Fruit fly (Drosophila melanogaster) whole organism, prepupa: ENCODE measurements around the gene Fip1.

Source experiments
- CG10631 ChIP-seq: fragments of 200-800 bp; sonication (Bioruptor generic); optimal IDR thresholded peaks from 2 replicates; lab custom pipeline; 2016; ENCODE audit warnings: missing biosample characterization, missing genetic modification characterization
- CG10669 ChIP-seq: fragments of 200-800 bp; sonication (Bioruptor generic); optimal IDR thresholded peaks from 3 replicates; lab custom pipeline; 2018; ENCODE audit warnings: missing biosample characterization, mild to moderate bottlenecking, missing genetic modification characterization, moderate library complexity
- CG11294 ChIP-seq: fragments of 200-800 bp; sonication (Bioruptor generic); IDR thresholded peaks from 2 replicates; pipeline ENCODE4 v1.3.6; 2022; ENCODE audit warnings: missing biosample characterization, missing genetic modification characterization
- CG11902 ChIP-seq: fragments of 200-800 bp; sonication (Bioruptor generic); optimal IDR thresholded peaks from 3 replicates; lab custom pipeline; 2016; ENCODE audit warnings: missing biosample characterization, missing genetic modification characterization
- CG15336 ChIP-seq: fragments of 200-800 bp; sonication (Bioruptor generic); IDR thresholded peaks from 2 replicates; pipeline ENCODE4 v1.3.6; 2022; ENCODE audit warnings: missing biosample characterization, missing genetic modification characterization
- CG1621 ChIP-seq: fragments of 200-800 bp; sonication (Bioruptor generic); optimal IDR thresholded peaks from 3 replicates; lab custom pipeline; 2018; ENCODE audit warnings: missing biosample characterization, mild to moderate bottlenecking, missing genetic modification characterization
- CG16779 ChIP-seq: fragments of 200-800 bp; sonication (Bioruptor generic); optimal IDR thresholded peaks from 3 replicates; lab custom pipeline; 2017; ENCODE audit warnings: missing biosample characterization, mild to moderate bottlenecking, missing genetic modification characterization
- CG31627 ChIP-seq: fragments of 200-800 bp; sonication (Bioruptor generic); optimal IDR thresholded peaks from 3 replicates; lab custom pipeline; 2016; ENCODE audit warnings: missing biosample characterization, missing genetic modification characterization
- CG34406 ChIP-seq: fragments of 200-800 bp; sonication (Bioruptor generic); optimal IDR thresholded peaks from 3 replicates; lab custom pipeline; 2016; ENCODE audit warnings: missing biosample characterization, missing genetic modification characterization
- CG4318 ChIP-seq: fragments of 200-800 bp; sonication (Bioruptor generic); optimal IDR thresholded peaks from 3 replicates; lab custom pipeline; 2017; ENCODE audit warnings: missing biosample characterization, mild to moderate bottlenecking, missing genetic modification characterization
- CG6276 ChIP-seq: fragments of 200-800 bp; sonication (Bioruptor generic); optimal IDR thresholded peaks from 2 replicates; lab custom pipeline; 2017; ENCODE audit warnings: missing biosample characterization, mild to moderate bottlenecking, missing genetic modification characterization
- CG6854 ChIP-seq: fragments of 200-800 bp; sonication (Bioruptor generic); optimal IDR thresholded peaks from 2 replicates; lab custom pipeline; 2017; ENCODE audit warnings: missing biosample characterization, mild to moderate bottlenecking, missing genetic modification characterization
- CG7368 ChIP-seq: fragments of 200-800 bp; sonication (Bioruptor generic); optimal IDR thresholded peaks from 3 replicates; lab custom pipeline; 2016; ENCODE audit warnings: missing biosample characterization, missing genetic modification characterization
- CG8119 ChIP-seq: fragments of 200-800 bp; sonication (Bioruptor generic); IDR thresholded peaks from 3 replicates; pipeline ENCODE4 v1.3.6; 2022; ENCODE audit warnings: missing biosample characterization, missing genetic modification characterization
- CG8319 ChIP-seq: fragments of 200-800 bp; sonication (Bioruptor generic); optimal IDR thresholded peaks from 3 replicates; lab custom pipeline; 2016; ENCODE audit warnings: missing biosample characterization, missing genetic modification characterization
- CG9139 ChIP-seq: fragments of 200-800 bp; sonication (Bioruptor generic); optimal IDR thresholded peaks from 3 replicates; lab custom pipeline; 2017; ENCODE audit warnings: missing biosample characterization, mild to moderate bottlenecking, missing genetic modification characterization
- Eip75B ChIP-seq: fragments of 200-800 bp; sonication (Bioruptor generic); optimal IDR thresholded peaks from 3 replicates; lab custom pipeline; 2016; ENCODE audit warnings: missing biosample characterization, missing genetic modification characterization
- Eip78C ChIP-seq: fragments of 200-800 bp; sonication (Bioruptor generic); peaks from one replicate; lab custom pipeline; 2016; ENCODE audit warnings: missing biosample characterization, missing genetic modification characterization
- Eip93F ChIP-seq: fragments of 200-800 bp; sonication (Bioruptor generic); optimal IDR thresholded peaks from 2 replicates; lab custom pipeline; 2016; ENCODE audit warnings: missing biosample characterization, mild to moderate bottlenecking, missing genetic modification characterization
- Ets21C ChIP-seq: fragments of 200-800 bp; sonication (Bioruptor generic); optimal IDR thresholded peaks from 3 replicates; lab custom pipeline; 2016; ENCODE audit warnings: missing biosample characterization, missing genetic modification characterization
- Hr38 ChIP-seq: sonication (Bioruptor generic); optimal IDR thresholded peaks from 2 replicates; lab custom pipeline; 2016; ENCODE audit warnings: missing biosample characterization, missing genetic modification characterization
- Hr39 ChIP-seq: fragments of 200-800 bp; sonication (Bioruptor generic); optimal IDR thresholded peaks from 2 replicates; lab custom pipeline; 2016; ENCODE audit warnings: missing biosample characterization, missing genetic modification characterization
- Hr4 ChIP-seq: fragments of 200-800 bp; sonication (Bioruptor generic); optimal IDR thresholded peaks from 3 replicates; lab custom pipeline; 2016; ENCODE audit warnings: missing biosample characterization, missing genetic modification characterization
- Lpt ChIP-seq: fragments of 200-800 bp; sonication (Bioruptor generic); optimal IDR thresholded peaks from 3 replicates; lab custom pipeline; 2016; ENCODE audit warnings: missing biosample characterization, missing genetic modification characterization
- Met ChIP-seq: fragments of 200-800 bp; sonication (Bioruptor generic); optimal IDR thresholded peaks from 3 replicates; lab custom pipeline; 2016; ENCODE audit warnings: missing biosample characterization, missing genetic modification characterization
- OdsH ChIP-seq: fragments of 200-800 bp; sonication (Bioruptor generic); optimal IDR thresholded peaks from 3 replicates; lab custom pipeline; 2016; ENCODE audit warnings: missing biosample characterization, missing genetic modification characterization
- Smox ChIP-seq: fragments of 200-800 bp; sonication (Bioruptor generic); optimal IDR thresholded peaks from 3 replicates; lab custom pipeline; 2016; ENCODE audit warnings: missing biosample characterization, missing genetic modification characterization
- Sox102F ChIP-seq: fragments of 200-800 bp; sonication (Bioruptor generic); optimal IDR thresholded peaks from 2 replicates; lab custom pipeline; 2016; ENCODE audit warnings: missing biosample characterization, mild to moderate bottlenecking, missing genetic modification characterization
- Sox14 ChIP-seq: fragments of 200-800 bp; sonication (Bioruptor generic); optimal IDR thresholded peaks from 3 replicates; lab custom pipeline; 2016; ENCODE audit warnings: missing biosample characterization, missing genetic modification characterization
- Sox15 ChIP-seq: fragments of 200-800 bp; sonication (Bioruptor generic); optimal IDR thresholded peaks from 3 replicates; lab custom pipeline; 2016; ENCODE audit warnings: missing biosample characterization, missing genetic modification characterization
- achi ChIP-seq: fragments of 200-800 bp; sonication (Bioruptor generic); optimal IDR thresholded peaks from 3 replicates; lab custom pipeline; 2016; ENCODE audit warnings: missing biosample characterization, missing genetic modification characterization
- acj6 ChIP-seq: fragments of 200-800 bp; sonication (Bioruptor generic); optimal IDR thresholded peaks from 3 replicates; lab custom pipeline; 2016; ENCODE audit warnings: missing biosample characterization, missing genetic modification characterization
- dac ChIP-seq: fragments of 200-800 bp; sonication (Bioruptor generic); optimal IDR thresholded peaks from 2 replicates; lab custom pipeline; 2017; ENCODE audit warnings: missing biosample characterization, mild to moderate bottlenecking, missing genetic modification characterization
- eg ChIP-seq: fragments of 200-800 bp; sonication (Bioruptor generic); IDR thresholded peaks from 3 replicates; pipeline ENCODE4 v1.3.6; 2022; ENCODE audit warnings: missing biosample characterization, missing genetic modification characterization
- esn ChIP-seq: fragments of 200-800 bp; sonication (Bioruptor generic); optimal IDR thresholded peaks from 2 replicates; lab custom pipeline; 2016; ENCODE audit warnings: missing biosample characterization, mild to moderate bottlenecking, missing genetic modification characterization, moderate library complexity
- fd59A ChIP-seq: fragments of 200-800 bp; sonication (Bioruptor generic); optimal IDR thresholded peaks from 2 replicates; lab custom pipeline; 2017; ENCODE audit warnings: missing biosample characterization, mild to moderate bottlenecking, missing genetic modification characterization, missing genetic modification reagents
- fd85E ChIP-seq: fragments of 200-800 bp; sonication (Bioruptor generic); optimal IDR thresholded peaks from 3 replicates; lab custom pipeline; 2016; ENCODE audit warnings: missing biosample characterization, missing genetic modification characterization
- fkh ChIP-seq: fragments of 200-800 bp; sonication (Bioruptor generic); optimal IDR thresholded peaks from 3 replicates; lab custom pipeline; 2017; ENCODE audit warnings: missing biosample characterization, mild to moderate bottlenecking, missing genetic modification characterization, moderate library complexity
- lz ChIP-seq: fragments of 200-800 bp; sonication (Bioruptor generic); optimal IDR thresholded peaks from 3 replicates; lab custom pipeline; 2016; ENCODE audit warnings: missing biosample characterization, missing genetic modification characterization
- net ChIP-seq: fragments of 200-800 bp; sonication (Bioruptor generic); optimal IDR thresholded peaks from 3 replicates; lab custom pipeline; 2016; ENCODE audit warnings: missing biosample characterization, missing genetic modification characterization
- pdm3 ChIP-seq: fragments of 200-800 bp; sonication (Bioruptor generic); optimal IDR thresholded peaks from 3 replicates; lab custom pipeline; 2016; ENCODE audit warnings: missing biosample characterization, missing genetic modification characterization
- salr ChIP-seq, 2 experiments: fragments of 200-800 bp; sonication (Bioruptor generic); optimal IDR thresholded peaks; 3 replicates each; lab custom pipeline; 2016 to 2018; ENCODE audit warnings: missing biosample characterization in 2 of 2, missing genetic modification characterization in 2 of 2, mild to moderate bottlenecking in 1 of 2
- ss ChIP-seq, 2 experiments: fragments of 200-800 bp; sonication (Bioruptor generic); optimal IDR thresholded peaks; 2 replicates in 1 of 2; 3 replicates in 1 of 2; lab custom pipeline; 2017 to 2018; ENCODE audit warnings: mild to moderate bottlenecking in 2 of 2, missing biosample characterization in 2 of 2, missing genetic modification characterization in 2 of 2, moderate library complexity in 1 of 2
- svp ChIP-seq: fragments of 200-800 bp; sonication (Bioruptor generic); peaks from one replicate; lab custom pipeline; 2016; ENCODE audit warnings: missing biosample characterization, missing genetic modification characterization
- topi ChIP-seq: fragments of 200-800 bp; sonication (Bioruptor generic); optimal IDR thresholded peaks from 3 replicates; lab custom pipeline; 2016; ENCODE audit warnings: missing biosample characterization, missing genetic modification characterization
- vri ChIP-seq: fragments of 200-800 bp; sonication (Bioruptor generic); optimal IDR thresholded peaks from 3 replicates; lab custom pipeline; 2016; ENCODE audit warnings: missing biosample characterization, mild to moderate bottlenecking, missing genetic modification characterization

Fip1 gene

DNA sequence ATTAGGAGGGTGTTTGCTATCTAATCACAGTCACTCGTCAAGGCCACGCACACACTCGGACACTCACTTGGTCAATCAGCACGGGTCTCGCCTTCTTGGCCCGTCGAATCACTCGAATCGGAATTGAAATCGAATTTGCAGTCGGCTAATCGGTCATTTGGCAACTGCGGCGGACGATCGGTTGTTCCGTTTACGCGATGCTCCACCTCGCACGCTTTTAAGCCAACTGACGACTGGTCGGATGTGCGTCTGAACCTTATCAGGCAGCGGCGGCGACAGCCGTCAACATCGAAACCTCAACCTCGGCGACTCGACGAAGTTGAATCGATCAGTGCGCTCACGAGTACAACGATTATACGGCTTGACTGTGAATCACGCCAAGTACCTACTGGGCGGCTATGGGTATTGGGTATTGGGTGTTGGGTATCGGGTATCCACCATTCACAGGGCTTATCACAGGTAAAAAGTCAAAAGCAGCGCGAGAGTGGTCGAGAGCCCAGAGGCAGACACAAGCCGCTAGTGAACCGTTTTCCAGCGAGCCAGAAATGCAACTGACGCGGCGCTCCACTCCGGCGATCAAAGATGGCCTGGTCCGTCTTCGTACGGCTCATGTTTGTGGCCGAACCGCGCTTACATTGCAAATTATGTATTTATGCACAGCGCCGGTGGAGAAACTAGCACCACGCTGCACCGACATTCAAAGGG, 13.6 kb upstream of the Fip1 start (continued):
- TF ChIP-seq Eip78C (GFP tag; lab: Kevin White, UChicago) (peak; percentile 85), net (no peak), CG8319 (no peak), Hr4 (GFP tag; lab: Kevin White, UChicago) (no peak), acj6 (no peak), lz (GFP tag; lab: Kevin White, UChicago) (no peak), CG11294 (GFP tag; lab: Robert Waterston, UW) (no peak), OdsH (GFP tag; lab: Kevin White, UChicago) (no peak), CG10669 (GFP tag; lab: Kevin White, UChicago) (no peak), CG34406 (GFP tag; lab: Kevin White, UChicago) (no peak), svp (GFP tag; lab: Kevin White, UChicago) (peak; percentile 74), Sox102F (GFP tag; lab: Kevin White, UChicago) (no peak), fkh (peak; percentile 59), fd59A (GFP tag; lab: Kevin White, UChicago) (no peak), Ets21C (GFP tag; lab: Kevin White, UChicago) (no peak), dac (GFP tag; lab: Kevin White, UChicago) (no peak), Hr39 (GFP tag; lab: Kevin White, UChicago) (no peak), ss (GFP tag; optimal IDR thresholded peaks at IDR 0.05; lab: Kevin White, UChicago) (no peak), Sox15 (GFP tag; lab: Kevin White, UChicago) (no peak), Lpt (GFP tag; lab: Kevin White, UChicago) (no peak), CG8119 (no peak), CG1621 (tag; lab: Kevin White, UChicago) (peak; percentile 68), CG10631 (GFP tag; lab: Kevin White, UChicago) (no peak), Hr38 (GFP tag; lab: Kevin White, UChicago) (no peak), esn (GFP tag; lab: Kevin White, UChicago) (no peak), CG15336 (GFP tag; lab: Robert Waterston, UW) (no peak; the same call in 1 of the 2 replicates), CG9139 (GFP tag; lab: Kevin White, UChicago) (peak; percentile 21)

DNA sequence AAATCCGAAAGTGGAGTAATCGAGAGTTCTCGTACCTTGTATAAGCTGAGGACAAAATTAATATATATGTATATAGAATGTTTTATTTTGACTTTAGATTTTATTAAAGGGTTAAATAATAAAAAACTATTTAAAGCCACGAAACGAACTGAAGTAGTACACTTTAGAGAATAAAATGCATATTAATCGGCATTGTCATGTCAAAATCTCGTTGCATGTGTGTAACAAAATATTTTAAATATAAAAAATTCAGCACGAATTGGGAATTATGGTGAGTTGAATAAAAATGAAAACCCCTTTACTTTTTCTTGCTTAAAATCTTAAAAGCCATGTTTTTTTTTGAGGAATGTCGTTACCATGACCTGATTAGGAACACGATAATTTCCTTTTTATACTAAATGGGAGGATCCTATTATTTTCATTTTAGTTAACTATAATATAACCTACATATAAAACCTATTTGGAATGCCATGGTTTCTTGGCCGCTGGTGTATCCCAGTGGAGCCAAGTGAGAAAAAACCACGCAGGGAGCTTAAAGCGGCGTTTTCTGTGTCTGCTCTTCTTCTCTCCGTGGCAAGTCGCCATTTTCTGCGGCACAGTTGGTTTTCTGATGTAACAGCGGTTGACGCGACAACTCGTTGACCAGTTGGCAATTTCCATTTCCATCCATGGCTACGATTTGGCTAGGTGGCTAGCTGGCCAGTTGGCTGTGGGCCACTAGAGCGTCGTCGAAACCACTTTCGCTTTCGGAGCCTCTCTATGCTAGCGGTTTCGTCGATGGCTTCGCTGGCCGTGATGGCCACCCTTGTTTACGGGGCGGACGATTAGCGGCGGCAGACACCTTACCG, 12.7 kb upstream of the Fip1 start:
- TF ChIP-seq net (no peak), achi (GFP tag; lab: Kevin White, UChicago) (no peak), CG34406 (GFP tag; lab: Kevin White, UChicago) (no peak), OdsH (GFP tag; lab: Kevin White, UChicago) (no peak), CG8119 (no peak), salr (GFP tag; optimal IDR thresholded peaks at IDR 0.05; lab: Kevin White, UChicago) (peak in 1 of 2 experiments; percentile 47), fd59A (GFP tag; lab: Kevin White, UChicago) (no peak), CG16779 (no peak), CG10631 (GFP tag; lab: Kevin White, UChicago) (peak; percentile 13), Eip78C (GFP tag; lab: Kevin White, UChicago) (peak; percentile 66), Eip93F (GFP tag; lab: Kevin White, UChicago) (no peak), topi (GFP tag; lab: Kevin White, UChicago) (no peak), Eip75B (GFP tag; lab: Kevin White, UChicago) (no peak), pdm3 (GFP tag; lab: Kevin White, UChicago) (peak; percentile 6), Sox14 (GFP tag; lab: Kevin White, UChicago) (no peak), CG6854 (no peak), CG31627 (no peak), Sox102F (GFP tag; lab: Kevin White, UChicago) (no peak), CG11902 (GFP tag; lab: Kevin White, UChicago) (no peak), esn (GFP tag; lab: Kevin White, UChicago) (no peak), CG4318 (GFP tag; lab: Kevin White, UChicago) (peak; percentile 47), eg (GFP tag; lab: Robert Waterston, UW) (0 out of 3 replicates have a peak, but pooled peaks have one; percentile 21), vri (no peak), fd85E (no peak), CG10669 (GFP tag; lab: Kevin White, UChicago) (no peak), dac (GFP tag; lab: Kevin White, UChicago) (no peak), lz (GFP tag; lab: Kevin White, UChicago) (no peak), CG6276 (GFP tag; lab: Kevin White, UChicago) (peak; percentile 19), Sox15 (GFP tag; lab: Kevin White, UChicago) (no peak), Met (GFP tag; lab: Kevin White, UChicago) (no peak), ss (GFP tag; optimal IDR thresholded peaks at IDR 0.05; lab: Kevin White, UChicago) (no peak), svp (GFP tag; lab: Kevin White, UChicago) (peak; percentile 45), Lpt (GFP tag; lab: Kevin White, UChicago) (no peak), CG7368 (GFP tag; lab: Kevin White, UChicago) (no peak), Smox (no peak)
